Worm (Caenorhabditis elegans): ENCODE measurements around the gene tra-4.

- TF ChIP-seq unc-62 (GFP tag; optimal IDR thresholded peaks at IDR 0.05) (no peak), Y95B8A.8 (GFP tag; IDR thresholded peaks at IDR 0.05) (no peak), fkh-3 (tag; optimal IDR thresholded peaks at IDR 0.05) (no peak), snpc-1.1 (tag; optimal IDR thresholded peaks at IDR 0.05; ENCODE audit: insufficient read depth) (no peak), akir-1 (GFP tag; optimal IDR thresholded peaks at IDR 0.05) (no peak), sdz-38 (tag; optimal IDR thresholded peaks at IDR 0.05) (no peak), bed-2 (GFP tag; IDR thresholded peaks at IDR 0.05) (no peak), dpl-1 (GFP tag; optimal IDR thresholded peaks at IDR 0.05) (no peak), nfya-1 (tag; optimal IDR thresholded peaks at IDR 0.05; ENCODE audit: borderline replicate concordance, insufficient read depth) (no peak), attf-5 (GFP tag; optimal IDR thresholded peaks at IDR 0.05) (no peak), F33H1.4 (GFP tag; IDR thresholded peaks at IDR 0.05) (no peak), sptf-2 (GFP tag; optimal IDR thresholded peaks at IDR 0.05) (no peak), ets-4 (GFP tag; optimal IDR thresholded peaks at IDR 0.05) (no peak)
Measured at ce11 chrX:2865591-2866217, 8.3 kb upstream of the tra-4 start.

Measured in whole organism, young adult.